Fruit fly (Drosophila melanogaster) whole organism, prepupa: ENCODE results near the gene Ravus.
A peak's percentile ranks its signal among the peaks of the same experiment; 100 is the strongest.

Experiments used
- Blimp-1 ChIP-seq: fragments of 200-800 bp; sonication (Bioruptor generic); optimal IDR thresholded peaks from 3 replicates; lab custom pipeline; 2017; ENCODE audit warnings: missing biosample characterization, missing genetic modification characterization, mild to moderate bottlenecking, moderate library complexity, missing genetic modification reagents
- CG10631 ChIP-seq: fragments of 200-800 bp; sonication (Bioruptor generic); optimal IDR thresholded peaks from 2 replicates; lab custom pipeline; 2016; ENCODE audit warnings: missing biosample characterization, missing genetic modification characterization
- CG10669 ChIP-seq: fragments of 200-800 bp; sonication (Bioruptor generic); optimal IDR thresholded peaks from 3 replicates; lab custom pipeline; 2018; ENCODE audit warnings: missing biosample characterization, mild to moderate bottlenecking, missing genetic modification characterization, moderate library complexity
- CG11294 ChIP-seq: fragments of 200-800 bp; sonication (Bioruptor generic); IDR thresholded peaks from 2 replicates; pipeline ENCODE4 v1.3.6; 2022; ENCODE audit warnings: missing biosample characterization, missing genetic modification characterization
- CG11762 ChIP-seq: fragments of 200-800 bp; sonication (Bioruptor generic); optimal IDR thresholded peaks from 3 replicates; lab custom pipeline; 2016; ENCODE audit warnings: missing biosample characterization, missing genetic modification characterization; ENCODE audit not compliant: insufficient read depth
- CG11902 ChIP-seq: fragments of 200-800 bp; sonication (Bioruptor generic); optimal IDR thresholded peaks from 3 replicates; lab custom pipeline; 2016; ENCODE audit warnings: missing biosample characterization, missing genetic modification characterization
- CG1621 ChIP-seq: fragments of 200-800 bp; sonication (Bioruptor generic); optimal IDR thresholded peaks from 3 replicates; lab custom pipeline; 2018; ENCODE audit warnings: missing biosample characterization, mild to moderate bottlenecking, missing genetic modification characterization
- CG16779 ChIP-seq: fragments of 200-800 bp; sonication (Bioruptor generic); optimal IDR thresholded peaks from 3 replicates; lab custom pipeline; 2017; ENCODE audit warnings: missing biosample characterization, mild to moderate bottlenecking, missing genetic modification characterization
- CG3032 ChIP-seq: fragments of 200-800 bp; optimal IDR thresholded peaks from 2 replicates; lab custom pipeline; 2019; ENCODE audit warnings: missing biosample characterization, mild to moderate bottlenecking, missing genetic modification characterization, moderate library complexity
- CG31627 ChIP-seq: fragments of 200-800 bp; sonication (Bioruptor generic); optimal IDR thresholded peaks from 3 replicates; lab custom pipeline; 2016; ENCODE audit warnings: missing biosample characterization, missing genetic modification characterization
- CG32006 ChIP-seq: fragments of 200-800 bp; sonication (Bioruptor generic); optimal IDR thresholded peaks from 3 replicates; lab custom pipeline; 2017; ENCODE audit warnings: missing biosample characterization, mild to moderate bottlenecking, missing genetic modification characterization
- CG34406 ChIP-seq: fragments of 200-800 bp; sonication (Bioruptor generic); optimal IDR thresholded peaks from 3 replicates; lab custom pipeline; 2016; ENCODE audit warnings: missing biosample characterization, missing genetic modification characterization
- CG3919 ChIP-seq: fragments of 200-800 bp; sonication (Bioruptor generic); optimal IDR thresholded peaks from 3 replicates; lab custom pipeline; 2016; ENCODE audit warnings: missing biosample characterization, missing genetic modification characterization
- CG4318 ChIP-seq: fragments of 200-800 bp; sonication (Bioruptor generic); optimal IDR thresholded peaks from 3 replicates; lab custom pipeline; 2017; ENCODE audit warnings: missing biosample characterization, mild to moderate bottlenecking, missing genetic modification characterization
- CG6163 ChIP-seq: fragments of 200-800 bp; sonication (Bioruptor generic); IDR thresholded peaks from 3 replicates; pipeline ENCODE4 v1.3.6; 2022; ENCODE audit warnings: missing biosample characterization, missing genetic modification characterization
- CG6276 ChIP-seq: fragments of 200-800 bp; sonication (Bioruptor generic); optimal IDR thresholded peaks from 2 replicates; lab custom pipeline; 2017; ENCODE audit warnings: missing biosample characterization, mild to moderate bottlenecking, missing genetic modification characterization
- CG6792 ChIP-seq: fragments of 200-800 bp; sonication (Bioruptor generic); optimal IDR thresholded peaks from 3 replicates; lab custom pipeline; 2016; ENCODE audit warnings: missing biosample characterization, missing genetic modification characterization
- CG6808 ChIP-seq: fragments of 200-800 bp; sonication (Bioruptor generic); optimal IDR thresholded peaks from 3 replicates; lab custom pipeline; 2017; ENCODE audit warnings: missing biosample characterization, missing genetic modification characterization, mild to moderate bottlenecking, moderate library complexity, missing genetic modification reagents
- CG7368 ChIP-seq: fragments of 200-800 bp; sonication (Bioruptor generic); optimal IDR thresholded peaks from 3 replicates; lab custom pipeline; 2016; ENCODE audit warnings: missing biosample characterization, missing genetic modification characterization
- CG8119 ChIP-seq: fragments of 200-800 bp; sonication (Bioruptor generic); IDR thresholded peaks from 3 replicates; pipeline ENCODE4 v1.3.6; 2022; ENCODE audit warnings: missing biosample characterization, missing genetic modification characterization
- CG9139 ChIP-seq: fragments of 200-800 bp; sonication (Bioruptor generic); optimal IDR thresholded peaks from 3 replicates; lab custom pipeline; 2017; ENCODE audit warnings: missing biosample characterization, mild to moderate bottlenecking, missing genetic modification characterization
- Eip75B ChIP-seq: fragments of 200-800 bp; sonication (Bioruptor generic); optimal IDR thresholded peaks from 3 replicates; lab custom pipeline; 2016; ENCODE audit warnings: missing biosample characterization, missing genetic modification characterization
- Eip78C ChIP-seq: fragments of 200-800 bp; sonication (Bioruptor generic); peaks from one replicate; lab custom pipeline; 2016; ENCODE audit warnings: missing biosample characterization, missing genetic modification characterization
- Ets96B ChIP-seq: fragments of 200-800 bp; optimal IDR thresholded peaks from 2 replicates; lab custom pipeline; 2019; ENCODE audit warnings: missing biosample characterization, mild to moderate bottlenecking, missing genetic modification characterization, moderate library complexity
- Gug ChIP-seq: fragments of 200-800 bp; sonication (Bioruptor generic); IDR thresholded peaks from 2 replicates; pipeline ENCODE4 v1.3.6; 2022; ENCODE audit warnings: missing biosample characterization, missing genetic modification characterization
- Hr38 ChIP-seq: sonication (Bioruptor generic); optimal IDR thresholded peaks from 2 replicates; lab custom pipeline; 2016; ENCODE audit warnings: missing biosample characterization, missing genetic modification characterization
- Hr39 ChIP-seq: fragments of 200-800 bp; sonication (Bioruptor generic); optimal IDR thresholded peaks from 2 replicates; lab custom pipeline; 2016; ENCODE audit warnings: missing biosample characterization, missing genetic modification characterization
- Hr4 ChIP-seq: fragments of 200-800 bp; sonication (Bioruptor generic); optimal IDR thresholded peaks from 3 replicates; lab custom pipeline; 2016; ENCODE audit warnings: missing biosample characterization, missing genetic modification characterization
- Lpt ChIP-seq: fragments of 200-800 bp; sonication (Bioruptor generic); optimal IDR thresholded peaks from 3 replicates; lab custom pipeline; 2016; ENCODE audit warnings: missing biosample characterization, missing genetic modification characterization
- Met ChIP-seq: fragments of 200-800 bp; sonication (Bioruptor generic); optimal IDR thresholded peaks from 3 replicates; lab custom pipeline; 2016; ENCODE audit warnings: missing biosample characterization, missing genetic modification characterization
- OdsH ChIP-seq: fragments of 200-800 bp; sonication (Bioruptor generic); optimal IDR thresholded peaks from 3 replicates; lab custom pipeline; 2016; ENCODE audit warnings: missing biosample characterization, missing genetic modification characterization
- Smox ChIP-seq: fragments of 200-800 bp; sonication (Bioruptor generic); optimal IDR thresholded peaks from 3 replicates; lab custom pipeline; 2016; ENCODE audit warnings: missing biosample characterization, missing genetic modification characterization
- Sox102F ChIP-seq: fragments of 200-800 bp; sonication (Bioruptor generic); optimal IDR thresholded peaks from 2 replicates; lab custom pipeline; 2016; ENCODE audit warnings: missing biosample characterization, mild to moderate bottlenecking, missing genetic modification characterization
- Sox14 ChIP-seq: fragments of 200-800 bp; sonication (Bioruptor generic); optimal IDR thresholded peaks from 3 replicates; lab custom pipeline; 2016; ENCODE audit warnings: missing biosample characterization, missing genetic modification characterization
- Sox15 ChIP-seq: fragments of 200-800 bp; sonication (Bioruptor generic); optimal IDR thresholded peaks from 3 replicates; lab custom pipeline; 2016; ENCODE audit warnings: missing biosample characterization, missing genetic modification characterization
- achi ChIP-seq: fragments of 200-800 bp; sonication (Bioruptor generic); optimal IDR thresholded peaks from 3 replicates; lab custom pipeline; 2016; ENCODE audit warnings: missing biosample characterization, missing genetic modification characterization
- cyc ChIP-seq: fragments of 200-800 bp; sonication (Bioruptor generic); optimal IDR thresholded peaks from 3 replicates; lab custom pipeline; 2016; ENCODE audit warnings: missing biosample characterization, missing genetic modification characterization
- eg ChIP-seq: fragments of 200-800 bp; sonication (Bioruptor generic); IDR thresholded peaks from 3 replicates; pipeline ENCODE4 v1.3.6; 2022; ENCODE audit warnings: missing biosample characterization, missing genetic modification characterization
- esn ChIP-seq: fragments of 200-800 bp; sonication (Bioruptor generic); optimal IDR thresholded peaks from 2 replicates; lab custom pipeline; 2016; ENCODE audit warnings: missing biosample characterization, mild to moderate bottlenecking, missing genetic modification characterization, moderate library complexity
- fd59A ChIP-seq: fragments of 200-800 bp; sonication (Bioruptor generic); optimal IDR thresholded peaks from 2 replicates; lab custom pipeline; 2017; ENCODE audit warnings: missing biosample characterization, mild to moderate bottlenecking, missing genetic modification characterization, missing genetic modification reagents
- fd85E ChIP-seq: fragments of 200-800 bp; sonication (Bioruptor generic); optimal IDR thresholded peaks from 3 replicates; lab custom pipeline; 2016; ENCODE audit warnings: missing biosample characterization, missing genetic modification characterization
- fkh ChIP-seq: fragments of 200-800 bp; sonication (Bioruptor generic); optimal IDR thresholded peaks from 3 replicates; lab custom pipeline; 2017; ENCODE audit warnings: missing biosample characterization, mild to moderate bottlenecking, missing genetic modification characterization, moderate library complexity
- lz ChIP-seq: fragments of 200-800 bp; sonication (Bioruptor generic); optimal IDR thresholded peaks from 3 replicates; lab custom pipeline; 2016; ENCODE audit warnings: missing biosample characterization, missing genetic modification characterization
- net ChIP-seq: fragments of 200-800 bp; sonication (Bioruptor generic); optimal IDR thresholded peaks from 3 replicates; lab custom pipeline; 2016; ENCODE audit warnings: missing biosample characterization, missing genetic modification characterization
- salr ChIP-seq, 2 experiments: fragments of 200-800 bp; sonication (Bioruptor generic); optimal IDR thresholded peaks; 3 replicates each; lab custom pipeline; 2016 to 2018; ENCODE audit warnings: missing biosample characterization in 2 of 2, missing genetic modification characterization in 2 of 2, mild to moderate bottlenecking in 1 of 2
- spab ChIP-seq: fragments of 200-800 bp; sonication (Bioruptor generic); optimal IDR thresholded peaks from 2 replicates; lab custom pipeline; 2017; ENCODE audit warnings: missing biosample characterization, mild to moderate bottlenecking, missing genetic modification characterization, missing genetic modification reagents
- ss ChIP-seq, 2 experiments: fragments of 200-800 bp; sonication (Bioruptor generic); optimal IDR thresholded peaks; 2 replicates in 1 of 2; 3 replicates in 1 of 2; lab custom pipeline; 2017 to 2018; ENCODE audit warnings: mild to moderate bottlenecking in 2 of 2, missing biosample characterization in 2 of 2, missing genetic modification characterization in 2 of 2, moderate library complexity in 1 of 2
- svp ChIP-seq: fragments of 200-800 bp; sonication (Bioruptor generic); peaks from one replicate; lab custom pipeline; 2016; ENCODE audit warnings: missing biosample characterization, missing genetic modification characterization
- vri ChIP-seq: fragments of 200-800 bp; sonication (Bioruptor generic); optimal IDR thresholded peaks from 3 replicates; lab custom pipeline; 2016; ENCODE audit warnings: missing biosample characterization, mild to moderate bottlenecking, missing genetic modification characterization

The Ravus gene

DNA sequence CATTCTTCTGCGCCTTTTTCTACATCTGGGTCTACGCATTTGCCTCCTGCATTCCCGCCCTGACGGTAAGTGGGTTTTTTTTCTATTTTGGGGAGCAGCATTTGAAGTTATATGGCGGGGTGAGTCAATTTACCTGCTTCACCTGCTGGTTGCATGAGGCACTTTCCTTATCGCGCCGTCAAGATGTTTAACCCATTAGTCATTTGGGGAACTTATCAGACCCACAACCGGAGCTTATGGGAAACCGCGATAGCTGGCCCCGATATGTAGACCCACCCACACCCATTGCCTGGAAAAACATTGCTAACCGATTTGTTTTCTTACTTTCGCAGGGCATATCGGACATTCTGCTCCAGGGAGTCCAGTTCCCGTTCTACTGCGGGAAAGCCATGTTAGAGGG lies 2.2 kb downstream of the Ravus start:
- TF ChIP-seq OdsH (GFP tag; lab: Kevin White, UChicago) = no peak
- no peak for TF ChIP-seq Blimp-1
- no peak for TF ChIP-seq CG8119 (GFP tag; lab: Robert Waterston, UW)
- no peak for TF ChIP-seq esn
- TF ChIP-seq Hr4 = no peak
- no peak for TF ChIP-seq Met (GFP tag; lab: Kevin White, UChicago)
- TF ChIP-seq net = no peak
- TF ChIP-seq, all 60 proteins: peak for 0

- TF ChIP-seq svp (GFP tag; lab: Kevin White, UChicago) (peak; percentile 92), CG6163 (GFP tag; lab: Robert Waterston, UW) (peak; percentile 29; the same call in 1 of the 3 replicates), Smox (GFP tag; lab: Kevin White, UChicago) (no peak), CG31627 (GFP tag; lab: Kevin White, UChicago) (no peak), CG11762 (GFP tag; lab: Kevin White, UChicago) (no peak), ss (GFP tag; optimal IDR thresholded peaks at IDR 0.05; lab: Kevin White, UChicago) (no peak), lz (GFP tag; lab: Kevin White, UChicago) (no peak), Eip78C (peak; percentile 71), Eip75B (no peak), Sox14 (peak; percentile 1), CG6808 (no peak), fd59A (GFP tag; lab: Kevin White, UChicago) (no peak), achi (GFP tag; lab: Kevin White, UChicago) (no peak), CG7368 (no peak), salr (GFP tag; optimal IDR thresholded peaks at IDR 0.05; lab: Kevin White, UChicago) (no peak), CG16779 (no peak), CG1621 (tag; lab: Kevin White, UChicago) (peak; percentile 1), vri (peak; percentile 26), Hr38 (GFP tag; lab: Kevin White, UChicago) (no peak), Sox102F (GFP tag; lab: Kevin White, UChicago) (peak; percentile 51), eg (GFP tag; lab: Robert Waterston, UW) (peak; percentile 51; the same call in 1 of the 3 replicates), fd85E (GFP tag; lab: Kevin White, UChicago) (no peak), CG4318 (GFP tag; lab: Kevin White, UChicago) (no peak), Blimp-1 (no peak), CG11294 (no peak), Ets96B (no peak), Lpt (no peak), CG6792 (no peak), fkh (GFP tag; lab: Kevin White, UChicago) (peak; percentile 70), CG10669 (GFP tag; lab: Kevin White, UChicago) (no peak), CG11902 (GFP tag; lab: Kevin White, UChicago) (no peak), spab (GFP tag; lab: Kevin White, UChicago) (no peak), CG8119 (GFP tag; lab: Robert Waterston, UW) (no peak), OdsH (GFP tag; lab: Kevin White, UChicago) (no peak), net (no peak), CG3919 (GFP tag; lab: Kevin White, UChicago) (no peak), Sox15 (GFP tag; lab: Kevin White, UChicago) (no peak), Hr39 (GFP tag; lab: Kevin White, UChicago) (no peak), CG10631 (GFP tag; lab: Kevin White, UChicago) (no peak), cyc (GFP tag; lab: Kevin White, UChicago) (no peak), CG6276 (GFP tag; lab: Kevin White, UChicago) (no peak), CG9139 (GFP tag; lab: Kevin White, UChicago) (no peak), Hr4 (no peak), CG34406 (GFP tag; lab: Kevin White, UChicago) (peak; percentile 8), esn (peak; percentile 16), Met (GFP tag; lab: Kevin White, UChicago) (peak; percentile 15), Gug (GFP tag; lab: Robert Waterston, UW) (no peak), CG32006 (GFP tag; lab: Kevin White, UChicago) (no peak), CG3032 (tag; lab: Kevin White, UChicago) (no peak)
Observed at dm6 chr3R:13260114-13260673, 3.7 kb downstream of the Ravus start, which contains the start of gene CG11686. Gene CG11686 (plus strand): TSS chr3R:13260356.
